Fruit fly (Drosophila melanogaster): Measurements from ENCODE around the gene Ilp8.

Gene Ilp8

dm6 chr3L:17015663-17016575 is 16.0 kb downstream of the Ilp8 start, which contains the start of the genes CG6664 and CG7728 (continued):
- TF ChIP-seq E2f1 (GFP tag; IDR thresholded peaks at IDR 0.05) (peak; percentile 31; the same call in 1 of the 2 replicates), Jarid2 (GFP tag; optimal IDR thresholded peaks at IDR 0.05) (no peak), CG4282 (GFP tag; optimal IDR thresholded peaks at IDR 0.05) (no peak), CG4707 (GFP tag; optimal IDR thresholded peaks at IDR 0.05) (peak; percentile 82), tll (GFP tag; optimal IDR thresholded peaks at IDR 0.05) (peak in 1 of 2 experiments; percentile 59), CG32767 (GFP tag; IDR thresholded peaks at IDR 0.05) (no peak), danr (GFP tag; IDR thresholded peaks at IDR 0.05) (no peak), h (optimal IDR thresholded peaks at IDR 0.05) (no peak), CG34224 (GFP tag; IDR thresholded peaks at IDR 0.05; ENCODE audit: partially characterized antibody) (peak; percentile 45; the same call in 2 of the 3 replicates), corto (GFP tag; optimal IDR thresholded peaks at IDR 0.05) (no peak), otp (GFP tag; IDR thresholded peaks at IDR 0.05) (0 out of 3 replicates have a peak, but pooled peaks have one; percentile 33), aop (GFP tag; IDR thresholded peaks at IDR 0.05) (no peak), Hr51 (GFP tag; optimal IDR thresholded peaks at IDR 0.05) (no peak), Hmx (GFP tag; optimal IDR thresholded peaks at IDR 0.05) (no peak), CG14050 (GFP tag; IDR thresholded peaks at IDR 0.05) (0 out of 3 replicates have a peak, but pooled peaks have one; percentile 11), NC2α (GFP tag; optimal IDR thresholded peaks at IDR 0.05) (no peak), CG9215 (GFP tag; IDR thresholded peaks at IDR 0.05) (peak; percentile 46), Pdp1 (GFP tag; optimal IDR thresholded peaks at IDR 0.05) (peak; percentile 35 to 53), sisA (GFP tag; IDR thresholded peaks at IDR 0.05) (peak; percentile 60), CG4730 (GFP tag; IDR thresholded peaks at IDR 0.05) (no peak), HmgZ (tag; optimal IDR thresholded peaks at IDR 0.05) (no peak), HLH54F (GFP tag; optimal IDR thresholded peaks at IDR 0.05) (peak; percentile 44), gt (GFP tag; IDR thresholded peaks at IDR 0.05) (no peak), bbx (GFP tag; IDR thresholded peaks at IDR 0.05; ENCODE audit: partially characterized antibody) (peak; percentile 41), ftz-f1 (GFP tag; optimal IDR thresholded peaks at IDR 0.05) (no peak), fd64A (GFP tag; optimal IDR thresholded peaks at IDR 0.05) (no peak), CG17385 (GFP tag; optimal IDR thresholded peaks at IDR 0.05) (no peak), GATAe (GFP tag; conservative IDR thresholded peaks at IDR 0.05) (no peak), gfzf (GFP tag; optimal IDR thresholded peaks at IDR 0.05) (peak; percentile 83), unpg (GFP tag; optimal IDR thresholded peaks at IDR 0.05) (peak; percentile 20), CG11696 (GFP tag; IDR thresholded peaks at IDR 0.05) (no peak), CG17612 (GFP tag; IDR thresholded peaks at IDR 0.05) (no peak), CG11456 (GFP tag; IDR thresholded peaks at IDR 0.05) (peak; percentile 74; the same call in 2 of the 3 replicates), prd (optimal IDR thresholded peaks at IDR 0.05) (no peak), prd (GFP tag; IDR thresholded peaks at IDR 0.05) (peak; percentile 62; the same call in 2 of the 3 replicates), cwo (GFP tag; optimal IDR thresholded peaks at IDR 0.05) (no peak), Atf3 (GFP tag; optimal IDR thresholded peaks at IDR 0.05) (peak; percentile 19), CG2120 (GFP tag; optimal IDR thresholded peaks at IDR 0.05) (peak; percentile 76), jing (GFP tag; optimal IDR thresholded peaks at IDR 0.05) (no peak), bowl (GFP tag; IDR thresholded peaks at IDR 0.05) (no peak), HmgD (GFP tag; optimal IDR thresholded peaks at IDR 0.05) (peak; percentile 10), CG15011 (GFP tag; optimal IDR thresholded peaks at IDR 0.05) (no peak), CG10462 (GFP tag; optimal IDR thresholded peaks at IDR 0.05) (no peak), pzg (GFP tag; optimal IDR thresholded peaks at IDR 0.05) (peak; percentile 51), CG6813 (GFP tag; optimal IDR thresholded peaks at IDR 0.05) (no peak), pfk (GFP tag; optimal IDR thresholded peaks at IDR 0.05) (no peak), pan (optimal IDR thresholded peaks at IDR 0.05) (no peak), pan (GFP tag; optimal IDR thresholded peaks at IDR 0.05 in 1 of 2, IDR thresholded peaks at IDR 0.05 in 1 of 2) (peak in 1 of 2 experiments; percentile 36), CG13775 (GFP tag; optimal IDR thresholded peaks at IDR 0.05) (peak; percentile 80)
